Worm (Caenorhabditis elegans) whole organism, young adult: Measurements from ENCODE around the gene Y37A1B.4.

ENCODE experiments used
- B0035.1 ChIP-seq: sonication (generic microtip); optimal IDR thresholded peaks from 2 replicates; lab custom pipeline; 2016; ENCODE audit warnings: missing genetic modification characterization, mild to moderate bottlenecking, missing compliant biosample characterization, missing genotype, missing genetic modification reagents
- B0261.1 ChIP-seq: sonication (generic microtip); optimal IDR thresholded peaks from 2 replicates; lab custom pipeline; 2016; ENCODE audit warnings: mild to moderate bottlenecking, missing genetic modification characterization, moderate library complexity, missing compliant biosample characterization
- C17E4.6 ChIP-seq: fragments of 200-800 bp; sonication (Bioruptor generic); IDR thresholded peaks from 2 replicates; pipeline ENCODE4 v1.3.6; 2022; ENCODE audit warnings: missing genetic modification reagents, missing genetic modification characterization, missing compliant biosample characterization
- F39B2.1 ChIP-seq: fragments of 200-800 bp; sonication (Bioruptor generic); IDR thresholded peaks from 2 replicates; pipeline ENCODE4 v1.3.6; 2022; ENCODE audit warnings: missing genetic modification reagents, missing genetic modification characterization, missing compliant biosample characterization
- F49E8.2 ChIP-seq: sonication (generic microtip); optimal IDR thresholded peaks from 3 replicates; lab custom pipeline; 2017; ENCODE audit warnings: missing genetic modification characterization, mild to moderate bottlenecking, missing compliant biosample characterization, antibody characterized with exemption, moderate library complexity; ENCODE audit not compliant: insufficient read depth
- K11D2.4 ChIP-seq: fragments of 200-800 bp; sonication (Bioruptor generic); IDR thresholded peaks from 2 replicates; pipeline ENCODE4 v1.3.6; 2022; ENCODE audit warnings: missing genetic modification reagents, missing genetic modification characterization, missing compliant biosample characterization
- T07F8.4 ChIP-seq: sonication (generic microtip); optimal IDR thresholded peaks from 2 replicates; lab custom pipeline; 2016; ENCODE audit warnings: mild to moderate bottlenecking, missing genetic modification characterization, moderate library complexity, missing compliant biosample characterization
- Y53F4B.3 ChIP-seq: fragments of 200-800 bp; sonication (Bioruptor generic); IDR thresholded peaks from 2 replicates; pipeline ENCODE4 v1.3.6; 2022; ENCODE audit warnings: missing genetic modification reagents, missing genetic modification characterization, missing compliant biosample characterization
- Y67H2A.10 ChIP-seq: fragments of 200-800 bp; sonication (Bioruptor generic); conservative IDR thresholded peaks from 2 replicates; pipeline ENCODE4 v1.3.6; 2022; ENCODE audit warnings: missing genetic modification reagents, missing genetic modification characterization, missing compliant biosample characterization
- Y79H2A.3 ChIP-seq: fragments of 200-800 bp; sonication (Bioruptor generic); conservative IDR thresholded peaks from 2 replicates; pipeline ENCODE4 v1.3.6; 2022; ENCODE audit warnings: missing genetic modification reagents, missing genetic modification characterization, missing compliant biosample characterization
- aptf-3 ChIP-seq: fragments of 200-800 bp; sonication (Bioruptor generic); IDR thresholded peaks from 2 replicates; pipeline ENCODE4 v1.3.6; 2022; ENCODE audit warnings: missing genetic modification characterization, missing compliant biosample characterization
- cebp-2 ChIP-seq: fragments of 200-800 bp; sonication (Bioruptor generic); IDR thresholded peaks from 2 replicates; pipeline ENCODE4 v1.3.6; 2022; ENCODE audit warnings: missing genetic modification characterization, missing compliant biosample characterization
- chd-7 ChIP-seq: sonication (generic microtip); optimal IDR thresholded peaks from 2 replicates; lab custom pipeline; 2016; ENCODE audit warnings: mild to moderate bottlenecking, missing genetic modification characterization, moderate library complexity, missing compliant biosample characterization
- die-1 ChIP-seq: sonication (generic microtip); optimal IDR thresholded peaks from 2 replicates; lab custom pipeline; 2016; ENCODE audit warnings: missing genotype, mild to moderate bottlenecking, missing genetic modification characterization, missing compliant biosample characterization
- dpff-1 ChIP-seq: sonication (generic microtip); optimal IDR thresholded peaks from 2 replicates; lab custom pipeline; 2017; ENCODE audit warnings: mild to moderate bottlenecking, missing genetic modification characterization, missing compliant biosample characterization
- egrh-3 ChIP-seq: fragments of 200-800 bp; sonication (Bioruptor generic); IDR thresholded peaks from 2 replicates; pipeline ENCODE4 v1.3.6; 2022; ENCODE audit warnings: missing genetic modification reagents, missing genetic modification characterization, missing compliant biosample characterization
- ets-4 ChIP-seq: fragments of 200-800 bp; sonication (Bioruptor generic); optimal IDR thresholded peaks from 2 replicates; lab custom pipeline; 2018; ENCODE audit warnings: mild to moderate bottlenecking, missing genetic modification characterization, missing compliant biosample characterization
- fkh-3 ChIP-seq: sonication (generic microtip); optimal IDR thresholded peaks from 2 replicates; lab custom pipeline; 2016; ENCODE audit warnings: mild to moderate bottlenecking, missing genetic modification characterization, missing compliant biosample characterization
- him-1 ChIP-seq: sonication (generic microtip); optimal IDR thresholded peaks from 2 replicates; lab custom pipeline; 2016; ENCODE audit warnings: missing genotype, missing genetic modification reagents, missing genetic modification characterization, missing compliant biosample characterization
- hlh-12 ChIP-seq: sonication (generic microtip); optimal IDR thresholded peaks from 2 replicates; lab custom pipeline; 2016; ENCODE audit warnings: missing genetic modification characterization, missing compliant biosample characterization
- hmg-1.2 ChIP-seq: fragments of 200-800 bp; sonication (Bioruptor generic); IDR thresholded peaks from 2 replicates; pipeline ENCODE4 v1.3.6; 2022; ENCODE audit warnings: missing genetic modification reagents, missing genetic modification characterization, missing compliant biosample characterization
- hmg-20 ChIP-seq: fragments of 200-800 bp; sonication (Bioruptor generic); IDR thresholded peaks from 2 replicates; pipeline ENCODE4 v1.3.6; 2022; ENCODE audit warnings: missing genetic modification reagents, missing genetic modification characterization, missing compliant biosample characterization
- hrde-1 ChIP-seq: sonication (generic microtip); optimal IDR thresholded peaks from 2 replicates; lab custom pipeline; 2016; ENCODE audit warnings: missing genetic modification characterization, mild to moderate bottlenecking, missing compliant biosample characterization, moderate library complexity, missing genotype, missing genetic modification reagents, borderline replicate concordance
- lag-1 ChIP-seq: fragments of 200-800 bp; sonication (Bioruptor generic); IDR thresholded peaks from 2 replicates; pipeline ENCODE4 v1.3.6; 2022; ENCODE audit warnings: missing genetic modification reagents, missing genetic modification characterization, missing compliant biosample characterization
- let-607 ChIP-seq, 2 experiments: fragments of 200-800 bp in 1 of 2; sonication (Bioruptor generic) in 1 of 2; sonication (generic microtip) in 1 of 2; optimal IDR thresholded peaks; 2 replicates each; lab custom pipeline; 2016 to 2018; ENCODE audit warnings: mild to moderate bottlenecking in 2 of 2, missing compliant biosample characterization in 2 of 2, missing genetic modification characterization in 2 of 2, moderate library complexity in 2 of 2, missing genotype in 1 of 2
- lin-54 ChIP-seq: fragments of 200-800 bp; sonication (Bioruptor generic); optimal IDR thresholded peaks from 2 replicates; lab custom pipeline; 2018; ENCODE audit warnings: mild to moderate bottlenecking, missing genetic modification characterization, missing compliant biosample characterization
- madf-6 ChIP-seq: fragments of 200-800 bp; sonication (Bioruptor generic); IDR thresholded peaks from 2 replicates; pipeline ENCODE4 v1.3.6; 2022; ENCODE audit warnings: missing genetic modification reagents, missing genetic modification characterization, missing compliant biosample characterization
- mcd-1 ChIP-seq: fragments of 200-800 bp; sonication (Bioruptor generic); IDR thresholded peaks from 2 replicates; pipeline ENCODE4 v1.3.6; 2022; ENCODE audit warnings: missing genetic modification reagents, missing genetic modification characterization, missing compliant biosample characterization
- mxl-1 ChIP-seq: sonication (generic microtip); optimal IDR thresholded peaks from 2 replicates; lab custom pipeline; 2016; ENCODE audit warnings: missing genetic modification characterization, missing compliant biosample characterization
- nfya-2 ChIP-seq: fragments of 200-800 bp; sonication (Bioruptor generic); IDR thresholded peaks from 2 replicates; pipeline ENCODE4 v1.3.6; 2022; ENCODE audit warnings: missing genetic modification reagents, missing genetic modification characterization, missing compliant biosample characterization
- nfyb-1 ChIP-seq: fragments of 200-800 bp; sonication (Bioruptor generic); IDR thresholded peaks from 2 replicates; pipeline ENCODE4 v1.3.6; 2022; ENCODE audit warnings: missing genetic modification reagents, missing genetic modification characterization, missing compliant biosample characterization
- nhr-120 ChIP-seq: fragments of 200-800 bp; sonication (Bioruptor generic); IDR thresholded peaks from 2 replicates; pipeline ENCODE4 v1.3.6; 2022; ENCODE audit warnings: missing genetic modification characterization, missing compliant biosample characterization
- nhr-179 ChIP-seq: sonication (generic microtip); optimal IDR thresholded peaks from 2 replicates; lab custom pipeline; 2016; ENCODE audit warnings: mild to moderate bottlenecking, missing genetic modification characterization, missing compliant biosample characterization
- nhr-80 ChIP-seq: sonication (generic microtip); optimal IDR thresholded peaks from 2 replicates; lab custom pipeline; 2016; ENCODE audit warnings: missing genetic modification characterization, missing compliant biosample characterization
- pbrm-1 ChIP-seq: fragments of 200-800 bp; sonication (Bioruptor generic); IDR thresholded peaks from 2 replicates; pipeline ENCODE4 v1.3.6; 2022; ENCODE audit warnings: missing genetic modification reagents, missing genetic modification characterization, missing compliant biosample characterization
- rpc-1 ChIP-seq, 2 experiments: fragments of 150-350 bp in 1 of 2; sonication (generic microtip) in 1 of 2; optimal IDR thresholded peaks; 2 replicates each; lab custom pipeline; 2014 to 2018; ENCODE audit warnings: missing biosample characterization in 1 of 2, missing genetic modification characterization in 1 of 2, missing genetic modification reagents in 1 of 2, missing genotype in 1 of 2
- snpc-1.3 ChIP-seq: sonication (generic microtip); optimal IDR thresholded peaks from 2 replicates; lab custom pipeline; 2017; ENCODE audit warnings: missing genetic modification characterization, mild to moderate bottlenecking, missing compliant biosample characterization, antibody characterized with exemption, moderate library complexity, missing genotype, missing genetic modification reagents; ENCODE audit not compliant: insufficient read depth
- snpc-4 ChIP-seq, 5 experiments: fragments of 150-350 bp in 1 of 5; sonication (generic microtip) in 4 of 5; optimal IDR thresholded peaks; 2 replicates each; lab custom pipeline; 2014 to 2018; ENCODE audit warnings: missing genetic modification characterization in 5 of 5, missing biosample characterization in 3 of 5, antibody characterized with exemption in 2 of 5, mild to moderate bottlenecking in 2 of 5, missing compliant biosample characterization in 2 of 5, missing genotype in 2 of 5, moderate library complexity in 2 of 5, missing genetic modification reagents in 1 of 5
- tbx-9 ChIP-seq: sonication (generic microtip); optimal IDR thresholded peaks from 2 replicates; lab custom pipeline; 2016; ENCODE audit warnings: borderline replicate concordance, missing genetic modification characterization, inconsistent platforms, missing compliant biosample characterization
- unc-130 ChIP-seq: sonication (generic microtip); optimal IDR thresholded peaks from 2 replicates; lab custom pipeline; 2016; ENCODE audit warnings: missing genetic modification reagents, missing genetic modification characterization, missing compliant biosample characterization
- xnd-1 ChIP-seq: sonication (generic microtip); optimal IDR thresholded peaks from 2 replicates; lab custom pipeline; 2016; ENCODE audit warnings: missing genotype, missing genetic modification reagents, missing genetic modification characterization, missing compliant biosample characterization
- zfh-2 ChIP-seq: fragments of 200-800 bp; sonication (Bioruptor generic); conservative IDR thresholded peaks from 2 replicates; pipeline ENCODE4 v1.3.6; 2022; ENCODE audit warnings: missing genetic modification reagents, missing genetic modification characterization, missing compliant biosample characterization
- ztf-25 ChIP-seq: fragments of 200-800 bp; sonication (Bioruptor generic); IDR thresholded peaks from 2 replicates; pipeline ENCODE4 v1.3.6; 2022; ENCODE audit warnings: missing genetic modification reagents, missing genetic modification characterization, missing compliant biosample characterization
- ztf-28 ChIP-seq: fragments of 200-800 bp; sonication (Bioruptor generic); IDR thresholded peaks from 2 replicates; pipeline ENCODE4 v1.3.6; 2022; ENCODE audit warnings: missing genetic modification reagents, missing genetic modification characterization, missing compliant biosample characterization

The Y37A1B.4 gene

ce11 chrIV:14019883-14020282 is 40.6 kb downstream of the Y37A1B.4 start, which contains the start of the genes irld-56 and irld-55:
irld-56 (minus strand) TSS chrIV:14019983.
irld-55 (plus strand) TSS chrIV:14020198.
- TF ChIP-seq nfyb-1: no peak
- no peak for TF ChIP-seq F49E8.2 (tag; lab: Kevin White, UChicago)
- no peak for TF ChIP-seq ztf-25 (GFP tag; lab: Robert Waterston, UW)
- no peak for TF ChIP-seq C17E4.6 (GFP tag; lab: Robert Waterston, UW)
- TF ChIP-seq unc-130 (GFP tag; lab: Kevin White, UChicago): no peak
- TF ChIP-seq him-1: no peak
- TF ChIP-seq tbx-9 (tag; lab: Kevin White, UChicago): no peak
- TF ChIP-seq ets-4 (GFP tag; lab: Kevin White, UChicago): no peak
- no peak for TF ChIP-seq fkh-3 (tag; lab: Kevin White, UChicago)
- TF ChIP-seq Y67H2A.10 (GFP tag; lab: Robert Waterston, UW): no peak
- no peak for TF ChIP-seq mcd-1 (GFP tag; lab: Robert Waterston, UW)
- TF ChIP-seq hrde-1: no peak
- no peak for TF ChIP-seq lag-1 (GFP tag; lab: Robert Waterston, UW)
- TF ChIP-seq pbrm-1: no peak
- TF ChIP-seq ztf-28 (GFP tag; lab: Robert Waterston, UW): no peak
- TF ChIP-seq cebp-2 (GFP tag; lab: Robert Waterston, UW): no peak
- no peak for TF ChIP-seq B0035.1 (tag; lab: Kevin White, UChicago)

- TF ChIP-seq dpff-1 (tag; lab: Kevin White, UChicago) (no peak), hmg-20 (GFP tag; lab: Robert Waterston, UW) (no peak)
These were observed 44.7 kb downstream of the Y37A1B.4 start, which contains the start of gene srw-63 for ce11 chrIV:14015844-14016243. srw-63 (minus strand) TSS chrIV:14015944.

DNA sequence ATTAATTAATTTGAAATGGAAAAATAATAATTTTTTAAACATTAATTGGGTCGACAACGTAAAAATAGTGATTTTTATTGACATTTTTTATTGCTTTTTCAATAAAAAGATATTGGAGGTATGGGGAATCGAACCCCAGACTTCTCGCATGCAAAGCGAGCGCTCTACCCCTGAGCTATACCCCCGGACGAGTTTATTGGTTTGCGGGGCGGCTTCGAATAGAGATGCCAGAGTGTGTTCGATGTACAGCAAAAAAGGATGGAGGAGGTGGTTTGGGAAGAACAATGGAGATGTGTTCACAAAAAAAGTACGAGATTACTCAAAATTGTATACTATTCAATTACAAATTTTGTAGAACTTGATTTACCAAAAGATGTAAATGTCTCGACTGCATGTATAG is 46.8 kb downstream of the Y37A1B.4 start:
- TF ChIP-seq nhr-80 (tag; lab: Kevin White, UChicago) (no peak), snpc-1.3 (tag; lab: Kevin White, UChicago) (peak; percentile 90), nhr-179 (tag; lab: Kevin White, UChicago) (peak; percentile 38), lin-54 (no peak), madf-6 (GFP tag; lab: Robert Waterston, UW) (no peak), xnd-1 (tag; lab: Kevin White, UChicago) (no peak), mxl-1 (tag; lab: Kevin White, UChicago) (no peak), mcd-1 (GFP tag; lab: Robert Waterston, UW) (no peak; the same call in 1 of the 2 replicates), let-607 (tag; optimal IDR thresholded peaks at IDR 0.05; lab: Kevin White, UChicago) (peak in 1 of 2 experiments; percentile 35), hlh-12 (tag; lab: Kevin White, UChicago) (no peak), nhr-120 (no peak), hmg-1.2 (GFP tag; lab: Robert Waterston, UW) (peak; percentile 70), chd-7 (tag; lab: Kevin White, UChicago) (no peak), Y79H2A.3 (GFP tag; lab: Robert Waterston, UW) (no peak), egrh-3 (GFP tag; lab: Robert Waterston, UW) (no peak), aptf-3 (GFP tag; lab: Robert Waterston, UW) (0 out of 2 replicates have a peak, but pooled peaks have one; percentile 26), Y53F4B.3 (GFP tag; lab: Robert Waterston, UW) (no peak), snpc-4 (GFP tag; optimal IDR thresholded peaks at IDR 0.05; lab: Kevin White, UChicago) (peak; percentile 95), snpc-4 (tag; optimal IDR thresholded peaks at IDR 0.05; lab: Kevin White, UChicago) (peak; percentile 96 to 99 (median 98)), die-1 (peak; percentile 17), Y67H2A.10 (GFP tag; lab: Robert Waterston, UW) (no peak), nfya-2 (no peak), K11D2.4 (GFP tag; lab: Robert Waterston, UW) (no peak), B0261.1 (tag; lab: Kevin White, UChicago) (peak; percentile 80), fkh-3 (tag; lab: Kevin White, UChicago) (no peak), F39B2.1 (GFP tag; lab: Robert Waterston, UW) (no peak), rpc-1 (optimal IDR thresholded peaks at IDR 0.05; lab: Kevin White, UChicago) (peak; percentile 79), rpc-1 (tag; optimal IDR thresholded peaks at IDR 0.05; lab: Kevin White, UChicago) (peak; percentile 71), zfh-2 (no peak), T07F8.4 (tag; lab: Kevin White, UChicago) (no peak)
